Worm (Caenorhabditis elegans) whole organism, young adult: ENCODE results near the gene ifas-1.

ENCODE experiments used
- B0019.2 ChIP-seq: fragments of 200-800 bp; sonication (Bioruptor generic); conservative IDR thresholded peaks from 2 replicates; pipeline ENCODE4 v1.3.6; 2022; ENCODE audit warnings: missing genetic modification reagents, missing genetic modification characterization, missing compliant biosample characterization
- B0261.1 ChIP-seq: sonication (generic microtip); optimal IDR thresholded peaks from 2 replicates; lab custom pipeline; 2016; ENCODE audit warnings: mild to moderate bottlenecking, missing genetic modification characterization, moderate library complexity, missing compliant biosample characterization
- B0336.3 ChIP-seq: fragments of 200-800 bp; sonication (Bioruptor generic); IDR thresholded peaks from 2 replicates; pipeline ENCODE4 v1.3.6; 2022; ENCODE audit warnings: missing genetic modification characterization, missing compliant biosample characterization
- F10E7.11 ChIP-seq: sonication (generic microtip); optimal IDR thresholded peaks from 2 replicates; lab custom pipeline; 2017; ENCODE audit warnings: mild to moderate bottlenecking, missing genetic modification characterization, moderate library complexity, missing compliant biosample characterization
- F33H1.4 ChIP-seq: fragments of 200-800 bp; sonication (Bioruptor generic); IDR thresholded peaks from 2 replicates; pipeline ENCODE4 v1.3.6; 2022; ENCODE audit warnings: missing genetic modification reagents, missing genetic modification characterization, missing compliant biosample characterization
- F37B4.10 ChIP-seq: fragments of 200-800 bp; sonication (Bioruptor generic); IDR thresholded peaks from 2 replicates; pipeline ENCODE4 v1.3.6; 2022; ENCODE audit warnings: missing genetic modification characterization, missing compliant biosample characterization
- F49E8.2 ChIP-seq: sonication (generic microtip); optimal IDR thresholded peaks from 3 replicates; lab custom pipeline; 2017; ENCODE audit warnings: missing genetic modification characterization, mild to moderate bottlenecking, missing compliant biosample characterization, antibody characterized with exemption, moderate library complexity; ENCODE audit not compliant: insufficient read depth
- F57A8.1 ChIP-seq: fragments of 200-800 bp; sonication (Bioruptor generic); optimal IDR thresholded peaks from 2 replicates; lab custom pipeline; 2018; ENCODE audit warnings: mild to moderate bottlenecking, missing genetic modification characterization, moderate library complexity, missing compliant biosample characterization
- K11D2.4 ChIP-seq: fragments of 200-800 bp; sonication (Bioruptor generic); IDR thresholded peaks from 2 replicates; pipeline ENCODE4 v1.3.6; 2022; ENCODE audit warnings: missing genetic modification reagents, missing genetic modification characterization, missing compliant biosample characterization
- aptf-3 ChIP-seq: fragments of 200-800 bp; sonication (Bioruptor generic); IDR thresholded peaks from 2 replicates; pipeline ENCODE4 v1.3.6; 2022; ENCODE audit warnings: missing genetic modification characterization, missing compliant biosample characterization
- ccch-3 ChIP-seq: fragments of 200-800 bp; sonication (Bioruptor generic); optimal IDR thresholded peaks from 2 replicates; lab custom pipeline; 2018; ENCODE audit warnings: mild to moderate bottlenecking, missing genetic modification characterization, missing compliant biosample characterization
- cebp-1 ChIP-seq, 2 experiments: fragments of 200-800 bp in 1 of 2; sonication (Bioruptor generic) in 1 of 2; sonication (generic microtip) in 1 of 2; IDR thresholded peaks in 1 of 2; optimal IDR thresholded peaks in 1 of 2; 2 replicates each; pipeline versions ENCODE4 v1.3.6 to Lab custom; 2017 to 2022; ENCODE audit warnings: missing compliant biosample characterization in 2 of 2, missing genetic modification characterization in 2 of 2, mild to moderate bottlenecking in 1 of 2, missing genetic modification reagents in 1 of 2, moderate library complexity in 1 of 2
- cebp-2 ChIP-seq: fragments of 200-800 bp; sonication (Bioruptor generic); IDR thresholded peaks from 2 replicates; pipeline ENCODE4 v1.3.6; 2022; ENCODE audit warnings: missing genetic modification characterization, missing compliant biosample characterization
- ceh-58 ChIP-seq: fragments of 200-800 bp; sonication (Bioruptor generic); IDR thresholded peaks from 2 replicates; pipeline ENCODE4 v1.3.6; 2022; ENCODE audit warnings: missing genetic modification characterization, missing compliant biosample characterization
- dpl-1 ChIP-seq: fragments of 150-350 bp; optimal IDR thresholded peaks from 2 replicates; lab custom pipeline; 2014; ENCODE audit warnings: missing biosample characterization, missing genetic modification reagents, missing genetic modification characterization
- efl-1 ChIP-seq: fragments of 150-350 bp; optimal IDR thresholded peaks from 2 replicates; lab custom pipeline; 2014; ENCODE audit warnings: missing biosample characterization, missing genetic modification reagents, missing genetic modification characterization
- egrh-3 ChIP-seq: fragments of 200-800 bp; sonication (Bioruptor generic); IDR thresholded peaks from 2 replicates; pipeline ENCODE4 v1.3.6; 2022; ENCODE audit warnings: missing genetic modification reagents, missing genetic modification characterization, missing compliant biosample characterization
- him-1 ChIP-seq: sonication (generic microtip); optimal IDR thresholded peaks from 2 replicates; lab custom pipeline; 2016; ENCODE audit warnings: missing genotype, missing genetic modification reagents, missing genetic modification characterization, missing compliant biosample characterization
- hlh-12 ChIP-seq: sonication (generic microtip); optimal IDR thresholded peaks from 2 replicates; lab custom pipeline; 2016; ENCODE audit warnings: missing genetic modification characterization, missing compliant biosample characterization
- hmg-1.2 ChIP-seq: fragments of 200-800 bp; sonication (Bioruptor generic); IDR thresholded peaks from 2 replicates; pipeline ENCODE4 v1.3.6; 2022; ENCODE audit warnings: missing genetic modification reagents, missing genetic modification characterization, missing compliant biosample characterization
- let-607 ChIP-seq, 2 experiments: fragments of 200-800 bp in 1 of 2; sonication (Bioruptor generic) in 1 of 2; sonication (generic microtip) in 1 of 2; optimal IDR thresholded peaks; 2 replicates each; lab custom pipeline; 2016 to 2018; ENCODE audit warnings: mild to moderate bottlenecking in 2 of 2, missing compliant biosample characterization in 2 of 2, missing genetic modification characterization in 2 of 2, moderate library complexity in 2 of 2, missing genotype in 1 of 2
- lin-26 ChIP-seq: fragments of 200-800 bp; sonication (Bioruptor generic); IDR thresholded peaks from 2 replicates; pipeline ENCODE4 v1.3.6; 2022; ENCODE audit warnings: missing genetic modification reagents, missing genetic modification characterization, missing compliant biosample characterization
- lin-40 ChIP-seq: sonication (generic microtip); optimal IDR thresholded peaks from 2 replicates; lab custom pipeline; 2016; ENCODE audit warnings: missing genetic modification characterization, mild to moderate bottlenecking, missing compliant biosample characterization, missing genotype, missing genetic modification reagents
- lin-54 ChIP-seq: fragments of 200-800 bp; sonication (Bioruptor generic); optimal IDR thresholded peaks from 2 replicates; lab custom pipeline; 2018; ENCODE audit warnings: mild to moderate bottlenecking, missing genetic modification characterization, missing compliant biosample characterization
- madf-3 ChIP-seq: fragments of 200-800 bp; sonication (Bioruptor generic); IDR thresholded peaks from 2 replicates; pipeline ENCODE4 v1.3.6; 2022; ENCODE audit warnings: missing genetic modification reagents, missing genetic modification characterization, missing compliant biosample characterization
- madf-6 ChIP-seq: fragments of 200-800 bp; sonication (Bioruptor generic); IDR thresholded peaks from 2 replicates; pipeline ENCODE4 v1.3.6; 2022; ENCODE audit warnings: missing genetic modification reagents, missing genetic modification characterization, missing compliant biosample characterization
- madf-8 ChIP-seq: fragments of 200-800 bp; sonication (Bioruptor generic); conservative IDR thresholded peaks from 2 replicates; pipeline ENCODE4 v1.3.6; 2022; ENCODE audit warnings: missing genetic modification reagents, missing genetic modification characterization, missing compliant biosample characterization
- mel-28 ChIP-seq: sonication (generic microtip); optimal IDR thresholded peaks from 2 replicates; lab custom pipeline; 2016; ENCODE audit warnings: borderline replicate concordance, mild to moderate bottlenecking, missing genetic modification characterization, missing compliant biosample characterization
- nhr-80 ChIP-seq: sonication (generic microtip); optimal IDR thresholded peaks from 2 replicates; lab custom pipeline; 2016; ENCODE audit warnings: missing genetic modification characterization, missing compliant biosample characterization
- rcor-1 ChIP-seq: fragments of 200-800 bp; sonication (Bioruptor generic); IDR thresholded peaks from 2 replicates; pipeline ENCODE4 v1.3.6; 2022; ENCODE audit warnings: missing genetic modification reagents, missing genetic modification characterization, missing compliant biosample characterization
- rpc-1 ChIP-seq, 2 experiments: fragments of 150-350 bp in 1 of 2; sonication (generic microtip) in 1 of 2; optimal IDR thresholded peaks; 2 replicates each; lab custom pipeline; 2014 to 2018; ENCODE audit warnings: missing biosample characterization in 1 of 2, missing genetic modification characterization in 1 of 2, missing genetic modification reagents in 1 of 2, missing genotype in 1 of 2
- snpc-3.4 ChIP-seq: sonication (generic microtip); optimal IDR thresholded peaks from 2 replicates; lab custom pipeline; 2017; ENCODE audit warnings: missing genetic modification characterization, mild to moderate bottlenecking, missing compliant biosample characterization, antibody characterized with exemption, moderate library complexity, missing genotype, missing genetic modification reagents
- xnd-1 ChIP-seq: sonication (generic microtip); optimal IDR thresholded peaks from 2 replicates; lab custom pipeline; 2016; ENCODE audit warnings: missing genotype, missing genetic modification reagents, missing genetic modification characterization, missing compliant biosample characterization
- zfh-2 ChIP-seq: fragments of 200-800 bp; sonication (Bioruptor generic); conservative IDR thresholded peaks from 2 replicates; pipeline ENCODE4 v1.3.6; 2022; ENCODE audit warnings: missing genetic modification reagents, missing genetic modification characterization, missing compliant biosample characterization
- zim-3 ChIP-seq: sonication (generic microtip); optimal IDR thresholded peaks from 2 replicates; lab custom pipeline; 2017; ENCODE audit warnings: mild to moderate bottlenecking, missing genetic modification characterization, moderate library complexity, missing compliant biosample characterization
- ztf-26 ChIP-seq: sonication (generic microtip); optimal IDR thresholded peaks from 2 replicates; lab custom pipeline; 2017; ENCODE audit warnings: missing genetic modification characterization, missing compliant biosample characterization

Gene ifas-1

ce11 chrII:3688333-3688732, at the start of gene ifas-1:
Gene ifas-1 (minus strand): TSS chrII:3688719.
- peak; percentile 73 for TF ChIP-seq zfh-2 (GFP tag; lab: Robert Waterston, UW)
- TF ChIP-seq mel-28 (tag; lab: Kevin White, UChicago) = no peak
- peak; percentile 27; the same call in 1 of the 2 replicates for TF ChIP-seq egrh-3 (GFP tag; lab: Robert Waterston, UW)
- 0 out of 2 replicates have a peak, but pooled peaks have one; percentile 21 for TF ChIP-seq ceh-58
- TF ChIP-seq ztf-26 (tag; lab: Kevin White, UChicago) = no peak
- no peak for TF ChIP-seq cebp-2 (GFP tag; lab: Robert Waterston, UW)
- TF ChIP-seq K11D2.4 (GFP tag; lab: Robert Waterston, UW) = 0 out of 2 replicates have a peak, but pooled peaks have one; percentile 30
- TF ChIP-seq F57A8.1 (GFP tag; lab: Kevin White, UChicago) = no peak
- TF ChIP-seq F33H1.4 (GFP tag; lab: Robert Waterston, UW) = no peak

DNA sequence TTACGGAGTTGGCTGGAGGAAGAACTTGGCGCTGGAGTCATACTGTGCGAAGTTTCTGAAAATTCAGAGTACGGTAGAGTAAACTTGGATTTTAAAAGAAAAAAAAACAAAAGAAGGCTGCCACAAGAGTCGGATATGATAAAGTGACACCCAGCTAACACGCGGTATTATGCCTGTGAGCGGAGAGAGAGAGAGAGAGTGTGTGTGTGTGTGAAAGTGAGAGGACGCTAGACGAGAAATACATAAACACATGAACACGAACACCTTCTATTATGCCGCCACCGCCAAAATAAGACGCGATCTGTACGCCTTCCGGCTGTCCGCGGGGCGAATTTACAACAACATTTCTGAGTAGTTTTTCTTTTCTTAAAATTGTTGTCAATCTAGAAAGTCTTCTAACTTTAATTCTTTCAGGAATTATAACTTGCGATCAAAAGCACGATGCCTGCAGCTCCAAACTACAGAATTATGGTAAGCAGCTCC, 48.4 kb upstream of the ifas-1 start, which contains the start of gene F12E12.6:
F12E12.6 (minus strand) TSS at position 51 of the 483 bp plus-strand sequence.
- TF ChIP-seq lin-26 (GFP tag; lab: Robert Waterston, UW) (no peak), cebp-1 (GFP tag; IDR thresholded peaks at IDR 0.05; lab: Robert Waterston, UW) (no peak), cebp-1 (tag; optimal IDR thresholded peaks at IDR 0.05; lab: Kevin White, UChicago) (no peak), dpl-1 (GFP tag; lab: Kevin White, UChicago) (peak; percentile 7), efl-1 (GFP tag; lab: Kevin White, UChicago) (peak; percentile 57), madf-6 (peak; percentile 58), hmg-1.2 (GFP tag; lab: Robert Waterston, UW) (peak; percentile 33; the same call in 1 of the 2 replicates), madf-8 (GFP tag; lab: Robert Waterston, UW) (peak; percentile 27; the same call in 1 of the 2 replicates)

- TF ChIP-seq F10E7.11 (no peak), lin-40 (no peak), F49E8.2 (no peak), zim-3 (tag; lab: Kevin White, UChicago) (no peak), F57A8.1 (GFP tag; lab: Kevin White, UChicago) (no peak), let-607 (tag; optimal IDR thresholded peaks at IDR 0.05; lab: Kevin White, UChicago) (no peak)
Measured at ce11 chrII:3731723-3732122, 43.2 kb upstream of the ifas-1 start, which contains the start of the genes sdz-12 and bath-31. Gene sdz-12 (minus strand): TSS chrII:3731823. Gene bath-31 (plus strand): TSS chrII:3731973.

- no peak for TF ChIP-seq aptf-3 (GFP tag; lab: Robert Waterston, UW)
- TF ChIP-seq ccch-3 (GFP tag; lab: Kevin White, UChicago) = no peak
- no peak for TF ChIP-seq him-1 (tag; lab: Kevin White, UChicago)
- TF ChIP-seq snpc-3.4 = no peak
- no peak for TF ChIP-seq nhr-80
- TF ChIP-seq B0261.1 = no peak
- TF ChIP-seq cebp-2 (GFP tag; lab: Robert Waterston, UW) = no peak
- no peak for TF ChIP-seq B0336.3 (GFP tag; lab: Robert Waterston, UW)
- TF ChIP-seq lin-54 (GFP tag; lab: Kevin White, UChicago) = no peak
- no peak for TF ChIP-seq madf-3 (GFP tag; lab: Robert Waterston, UW)
- TF ChIP-seq hlh-12 (tag; lab: Kevin White, UChicago) = no peak
- no peak for TF ChIP-seq lin-26 (GFP tag; lab: Robert Waterston, UW)
- no peak for TF ChIP-seq K11D2.4 (GFP tag; lab: Robert Waterston, UW)
- no peak for TF ChIP-seq xnd-1
- no peak for TF ChIP-seq B0019.2 (GFP tag; lab: Robert Waterston, UW)
- TF ChIP-seq rcor-1 = no peak
- no peak for TF ChIP-seq F37B4.10 (GFP tag; lab: Robert Waterston, UW)
- TF ChIP-seq rpc-1 (optimal IDR thresholded peaks at IDR 0.05; lab: Kevin White, UChicago) = no peak
- TF ChIP-seq rpc-1 (tag; optimal IDR thresholded peaks at IDR 0.05; lab: Kevin White, UChicago) = no peak
Measured at ce11 chrII:3727996-3728395, 39.5 kb upstream of the ifas-1 start, which contains the start of gene C46E10.8. Gene C46E10.8 (minus strand): TSS chrII:3728096.
